Fruit fly (Drosophila melanogaster) whole organism, embryonic: ENCODE data around the gene Ance-2.

Experiments used
- Atf-2 ChIP-seq: fragments of 200-800 bp; sonication (Bioruptor generic); optimal IDR thresholded peaks from 2 replicates; lab custom pipeline; 2016; ENCODE audit warnings: missing biosample characterization, missing genetic modification characterization
- Bgb ChIP-seq: fragments of 200-800 bp; sonication (Bioruptor generic); IDR thresholded peaks from 2 replicates; pipeline ENCODE4 v1.3.6; 2022; ENCODE audit warnings: missing biosample characterization, missing genetic modification characterization; ENCODE audit not compliant: partially characterized antibody
- CG11504 ChIP-seq: fragments of 200-800 bp; sonication (Bioruptor generic); optimal IDR thresholded peaks from 3 replicates; lab custom pipeline; 2019; ENCODE audit warnings: missing biosample characterization, mild to moderate bottlenecking, missing genetic modification characterization, moderate library complexity
- CG12659 ChIP-seq: fragments of 200-800 bp; sonication (Bioruptor generic); optimal IDR thresholded peaks from 3 replicates; lab custom pipeline; 2017; ENCODE audit warnings: mild to moderate bottlenecking, missing biosample characterization, missing genetic modification reagents, missing genetic modification characterization
- CG12769 ChIP-seq: fragments of 200-800 bp; sonication (Bioruptor generic); optimal IDR thresholded peaks from 2 replicates; lab custom pipeline; 2019; ENCODE audit warnings: missing biosample characterization, mild to moderate bottlenecking, missing genetic modification characterization, moderate library complexity
- CG13894 ChIP-seq: fragments of 200-800 bp; sonication (Bioruptor generic); optimal IDR thresholded peaks from 3 replicates; lab custom pipeline; 2018; ENCODE audit warnings: missing biosample characterization, mild to moderate bottlenecking, missing genetic modification characterization, moderate library complexity
- CG14441 ChIP-seq: fragments of 200-800 bp; sonication (Bioruptor generic); IDR thresholded peaks from 2 replicates; pipeline ENCODE4 v1.3.6; 2022; ENCODE audit warnings: missing biosample characterization, missing genetic modification characterization
- CG14710 ChIP-seq: fragments of 200-800 bp; sonication (Bioruptor generic); optimal IDR thresholded peaks from 3 replicates; lab custom pipeline; 2019; ENCODE audit warnings: missing biosample characterization, mild to moderate bottlenecking, missing genetic modification characterization, moderate library complexity
- CG17612 ChIP-seq: fragments of 200-800 bp; sonication (Bioruptor generic); IDR thresholded peaks from 2 replicates; pipeline ENCODE4 v1.3.6; 2022; ENCODE audit warnings: missing biosample characterization, missing genetic modification characterization
- CG18476 ChIP-seq: fragments of 200-800 bp; sonication (Bioruptor generic); optimal IDR thresholded peaks from 2 replicates; lab custom pipeline; 2016; ENCODE audit warnings: missing biosample characterization, mild to moderate bottlenecking, missing genetic modification characterization
- CG2875 ChIP-seq: fragments of 200-800 bp; sonication (Bioruptor generic); optimal IDR thresholded peaks from 2 replicates; lab custom pipeline; 2017; ENCODE audit warnings: missing biosample characterization, mild to moderate bottlenecking, missing genetic modification characterization, missing genetic modification reagents
- CG31224 ChIP-seq: fragments of 200-800 bp; sonication (Bioruptor generic); IDR thresholded peaks from 2 replicates; pipeline ENCODE4 v1.3.6; 2022; ENCODE audit warnings: missing biosample characterization, missing genetic modification characterization
- CG4617 ChIP-seq: fragments of 200-800 bp; sonication (Bioruptor generic); optimal IDR thresholded peaks from 3 replicates; lab custom pipeline; 2016; ENCODE audit warnings: missing biosample characterization, missing genetic modification characterization, borderline replicate concordance
- CG6175 ChIP-seq: fragments of 200-800 bp; sonication (Bioruptor generic); IDR thresholded peaks from 3 replicates; pipeline ENCODE4 v1.3.6; 2022; ENCODE audit warnings: missing biosample characterization, missing genetic modification characterization
- CG8359 ChIP-seq: fragments of 200-800 bp; sonication (Bioruptor generic); optimal IDR thresholded peaks from 2 replicates; lab custom pipeline; 2017; ENCODE audit warnings: missing biosample characterization, mild to moderate bottlenecking, missing genetic modification characterization, borderline replicate concordance
- Dip3 ChIP-seq: fragments of 200-800 bp; sonication (Bioruptor generic); optimal IDR thresholded peaks from 3 replicates; lab custom pipeline; 2016; ENCODE audit warnings: missing biosample characterization, missing genetic modification characterization
- Doc2 ChIP-seq: fragments of 200-800 bp; sonication (Bioruptor generic); IDR thresholded peaks from 2 replicates; pipeline ENCODE4 v1.3.6; 2022; ENCODE audit warnings: missing biosample characterization, missing genetic modification characterization
- Drgx ChIP-seq: fragments of 200-800 bp; sonication (Bioruptor generic); IDR thresholded peaks from 2 replicates; pipeline ENCODE4 v1.3.6; 2022; ENCODE audit warnings: missing biosample characterization, missing genetic modification characterization
- Fer1 ChIP-seq: fragments of 200-800 bp; sonication (Bioruptor generic); optimal IDR thresholded peaks from 2 replicates; lab custom pipeline; 2017; ENCODE audit warnings: missing biosample characterization, mild to moderate bottlenecking, missing genetic modification characterization
- HLH3B ChIP-seq: fragments of 200-800 bp; sonication (Bioruptor generic); IDR thresholded peaks from 2 replicates; pipeline ENCODE4 v1.3.6; 2022; ENCODE audit warnings: missing biosample characterization, missing genetic modification characterization
- Lim3 ChIP-seq: fragments of 200-800 bp; sonication (Bioruptor generic); IDR thresholded peaks from 2 replicates; pipeline ENCODE4 v1.3.6; 2022; ENCODE audit warnings: missing biosample characterization, missing genetic modification characterization
- Ravus ChIP-seq: fragments of 200-800 bp; sonication (Bioruptor generic); IDR thresholded peaks from 2 replicates; pipeline ENCODE4 v1.3.6; 2022; ENCODE audit warnings: missing biosample characterization, missing genetic modification characterization
- Sox102F ChIP-seq: fragments of 200-800 bp; sonication (Bioruptor generic); optimal IDR thresholded peaks from 2 replicates; lab custom pipeline; 2018; ENCODE audit warnings: missing biosample characterization, mild to moderate bottlenecking, missing genetic modification characterization, moderate library complexity
- Trl ChIP-seq, 3 experiments: fragments of >200 bp in 2 of 3; fragments of 200-800 bp in 1 of 3; sonication (Bioruptor generic) in 1 of 3; optimal IDR thresholded peaks; 2 replicates in 1 of 3; 3 replicates in 2 of 3; lab custom pipeline; 2016 to 2017; ENCODE audit warnings: missing biosample characterization in 1 of 3, missing genetic modification characterization in 1 of 3
- Usf ChIP-seq: fragments of 200-800 bp; sonication (Bioruptor generic); optimal IDR thresholded peaks from 2 replicates; lab custom pipeline; 2017; ENCODE audit warnings: missing genotype, missing biosample characterization, missing genetic modification characterization
- abd-A ChIP-seq: fragments of 200-800 bp; sonication (Bioruptor generic); optimal IDR thresholded peaks from 3 replicates; lab custom pipeline; 2019; ENCODE audit warnings: missing biosample characterization, mild to moderate bottlenecking, missing genetic modification characterization, moderate library complexity
- cato ChIP-seq: fragments of 200-800 bp; sonication (Bioruptor generic); optimal IDR thresholded peaks from 2 replicates; lab custom pipeline; 2016; ENCODE audit warnings: missing biosample characterization, missing genetic modification characterization, borderline replicate concordance
- cg ChIP-seq: fragments of 200-800 bp; sonication (Bioruptor generic); optimal IDR thresholded peaks from 3 replicates; lab custom pipeline; 2019; ENCODE audit warnings: missing biosample characterization, mild to moderate bottlenecking, missing genetic modification characterization, moderate library complexity
- chinmo ChIP-seq: fragments of 200-800 bp; sonication (Bioruptor generic); IDR thresholded peaks from 4 replicates; pipeline ENCODE4 v1.3.6; 2022; ENCODE audit warnings: missing biosample characterization, missing genetic modification characterization; ENCODE audit not compliant: partially characterized antibody
- cwo ChIP-seq: fragments of 200-800 bp; sonication (Bioruptor generic); optimal IDR thresholded peaks from 3 replicates; lab custom pipeline; 2017; ENCODE audit warnings: missing biosample characterization, missing genetic modification characterization, mild to moderate bottlenecking, moderate library complexity, missing genetic modification reagents
- disco-r ChIP-seq: fragments of 200-800 bp; sonication (Bioruptor generic); optimal IDR thresholded peaks from 2 replicates; lab custom pipeline; 2016; ENCODE audit warnings: missing biosample characterization, missing genetic modification characterization
- dpn ChIP-seq, 2 experiments: fragments of 200-800 bp; sonication (Bioruptor generic); optimal IDR thresholded peaks; 3 replicates each; lab custom pipeline; 2016; ENCODE audit warnings: missing biosample characterization in 2 of 2, missing genetic modification characterization in 2 of 2
- eve ChIP-seq, 2 experiments: fragments of >200 bp; optimal IDR thresholded peaks; 2 replicates each; lab custom pipeline; 2017; ENCODE audit warnings: missing biosample characterization in 2 of 2, missing genetic modification characterization in 2 of 2
- gem ChIP-seq: fragments of 200-800 bp; sonication (Bioruptor generic); optimal IDR thresholded peaks from 2 replicates; lab custom pipeline; 2019; ENCODE audit warnings: missing biosample characterization, mild to moderate bottlenecking, missing genetic modification characterization, moderate library complexity
- jigr1 ChIP-seq: fragments of 200-800 bp; sonication (Bioruptor generic); IDR thresholded peaks from 3 replicates; pipeline ENCODE4 v1.3.6; 2022; ENCODE audit warnings: missing biosample characterization, missing genetic modification characterization
- psq ChIP-seq: fragments of 200-800 bp; sonication (Bioruptor generic); optimal IDR thresholded peaks from 2 replicates; lab custom pipeline; 2017; ENCODE audit warnings: missing biosample characterization, missing genetic modification characterization
- repo ChIP-seq: fragments of 200-800 bp; sonication (Bioruptor generic); optimal IDR thresholded peaks from 2 replicates; lab custom pipeline; 2016; ENCODE audit warnings: missing biosample characterization, missing genetic modification characterization
- sens ChIP-seq: fragments of 200-800 bp; sonication (Bioruptor generic); peaks from one replicate; lab custom pipeline; 2016; ENCODE audit warnings: missing biosample characterization, missing genetic modification characterization
- seq ChIP-seq: fragments of 200-800 bp; sonication (Bioruptor generic); IDR thresholded peaks from 2 replicates; pipeline ENCODE4 v1.3.6; 2022; ENCODE audit warnings: missing biosample characterization, missing genetic modification characterization
- slou ChIP-seq: fragments of 200-800 bp; sonication (Bioruptor generic); optimal IDR thresholded peaks from 3 replicates; lab custom pipeline; 2016; ENCODE audit warnings: missing biosample characterization, missing genetic modification characterization
- so ChIP-seq: fragments of 200-800 bp; sonication (Bioruptor generic); IDR thresholded peaks from 3 replicates; pipeline ENCODE4 v1.3.6; 2022; ENCODE audit warnings: missing biosample characterization, missing genetic modification characterization
- sqz ChIP-seq: fragments of 200-800 bp; sonication (Bioruptor generic); optimal IDR thresholded peaks from 3 replicates; lab custom pipeline; 2018; ENCODE audit warnings: missing biosample characterization, mild to moderate bottlenecking, missing genetic modification characterization
- vfl ChIP-seq: fragments of 200-800 bp; sonication (Bioruptor generic); optimal IDR thresholded peaks from 2 replicates; lab custom pipeline; 2016; ENCODE audit warnings: missing biosample characterization, missing genetic modification characterization
- wek ChIP-seq: fragments of 200-800 bp; sonication (Bioruptor generic); optimal IDR thresholded peaks from 3 replicates; lab custom pipeline; 2018; ENCODE audit warnings: missing biosample characterization, mild to moderate bottlenecking, missing genetic modification characterization, moderate library complexity
- zen ChIP-seq: fragments of 200-800 bp; sonication (Bioruptor generic); optimal IDR thresholded peaks from 3 replicates; lab custom pipeline; 2018; ENCODE audit warnings: missing biosample characterization, mild to moderate bottlenecking, missing genetic modification characterization, moderate library complexity

The Ance-2 gene

dm6 chr2L:13928461-13928860 lies 19.3 kb downstream of the Ance-2 start:
- TF ChIP-seq Atf-2 (GFP tag; lab: Kevin White, UChicago), result no peak
- TF ChIP-seq CG11504, result peak; percentile 3
- TF ChIP-seq CG18476 (GFP tag; lab: Kevin White, UChicago), result peak; percentile 62
- TF ChIP-seq CG14441 (GFP tag; lab: Robert Waterston, UW), result 0 out of 2 replicates have a peak, but pooled peaks have one; percentile 19
- TF ChIP-seq zen (tag; lab: Kevin White, UChicago), result peak; percentile 14
- no peak for TF ChIP-seq dpn (GFP tag; optimal IDR thresholded peaks at IDR 0.05; lab: Kevin White, UChicago)
- 0 out of 3 replicates have a peak, but pooled peaks have one; percentile 24 for TF ChIP-seq CG6175 (GFP tag; lab: Robert Waterston, UW)
- TF ChIP-seq slou, result no peak
- peak; percentile 39; the same call in 1 of the 2 replicates for TF ChIP-seq Drgx (GFP tag; lab: Robert Waterston, UW)

dm6 chr2L:13931318-13931717 lies 22.2 kb downstream of the Ance-2 start, which contains the start of gene CG42711:
Gene CG42711, minus strand, starts transcription at chr2L:13931362.
- peak; percentile 72 for TF ChIP-seq Drgx (GFP tag; lab: Robert Waterston, UW)
- no peak for TF ChIP-seq zen (tag; lab: Kevin White, UChicago)
- peak; percentile 25 for TF ChIP-seq Sox102F (GFP tag; lab: Kevin White, UChicago)
- TF ChIP-seq CG11504, result peak; percentile 6
- peak; percentile 23 for TF ChIP-seq gem
- TF ChIP-seq Fer1 (GFP tag; lab: Kevin White, UChicago), result no peak
- TF ChIP-seq HLH3B, result no peak

DNA sequence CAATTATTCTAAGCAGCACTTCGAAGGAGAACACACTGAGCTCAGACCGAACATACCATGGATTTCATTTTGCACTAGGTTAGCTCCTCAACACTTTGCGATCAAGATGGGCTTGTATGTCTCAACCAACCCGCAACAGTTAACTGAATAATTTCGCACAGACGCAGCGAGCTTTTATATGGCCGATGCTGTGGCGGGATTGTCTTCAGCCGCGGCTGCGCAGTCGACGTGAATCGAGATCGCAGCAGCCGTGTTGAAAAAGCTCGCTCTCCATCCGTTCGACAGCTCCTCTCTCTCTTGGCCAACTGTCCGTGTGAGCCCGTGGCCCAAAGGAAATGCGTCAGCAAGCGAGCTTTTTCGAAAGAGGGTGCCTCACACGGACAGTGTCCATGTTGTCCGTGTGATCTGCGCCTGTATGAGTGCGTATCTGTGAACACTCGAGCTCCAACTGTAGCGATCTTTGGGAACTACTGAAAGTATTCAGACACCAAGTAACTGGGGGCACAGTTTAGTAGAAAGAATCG lies 25.5 kb downstream of the Ance-2 start, which contains the start of gene Vajk2:
Vajk2 (minus strand) TSS at position 151 of the 524 bp plus-strand sequence.
- TF ChIP-seq sqz (GFP tag; lab: Kevin White, UChicago), result no peak
- 0 out of 2 replicates have a peak, but pooled peaks have one; percentile 13 for TF ChIP-seq CG31224 (GFP tag; lab: Robert Waterston, UW)
- TF ChIP-seq cato, result no peak
- no peak for TF ChIP-seq jigr1 (GFP tag; lab: Robert Waterston, UW)
- TF ChIP-seq cwo (GFP tag; lab: Kevin White, UChicago), result no peak
- no peak for TF ChIP-seq CG13894 (tag; lab: Kevin White, UChicago)
- no peak for TF ChIP-seq vfl (GFP tag; lab: Kevin White, UChicago)
- TF ChIP-seq Bgb (GFP tag; lab: Robert Waterston, UW), result no peak
- TF ChIP-seq chinmo, result 0 out of 4 replicates have a peak, but pooled peaks have one; percentile 61
- no peak for TF ChIP-seq so (GFP tag; lab: Robert Waterston, UW)
- no peak for TF ChIP-seq disco-r
- no peak for TF ChIP-seq Lim3 (GFP tag; lab: Robert Waterston, UW)
- 0 out of 2 replicates have a peak, but pooled peaks have one; percentile 14 for TF ChIP-seq seq
- no peak for TF ChIP-seq CG2875 (GFP tag; lab: Kevin White, UChicago)
- TF ChIP-seq Dip3 (GFP tag; lab: Kevin White, UChicago), result no peak
- no peak for TF ChIP-seq psq
- TF ChIP-seq CG12659 (GFP tag; lab: Kevin White, UChicago), result no peak
- TF ChIP-seq repo (GFP tag; lab: Kevin White, UChicago), result no peak
- no peak for TF ChIP-seq wek
- peak; percentile 58; the same call in 1 of the 3 replicates for TF ChIP-seq CG6175 (GFP tag; lab: Robert Waterston, UW)
- no peak for TF ChIP-seq CG8359 (GFP tag; lab: Kevin White, UChicago)
- no peak for TF ChIP-seq Doc2 (GFP tag; lab: Robert Waterston, UW)
- TF ChIP-seq Usf, result no peak
- no peak for TF ChIP-seq CG4617 (GFP tag; lab: Kevin White, UChicago)
- TF ChIP-seq eve (GFP tag; optimal IDR thresholded peaks at IDR 0.05; lab: Kevin White, UChicago), result no peak
- no peak for TF ChIP-seq slou
- TF ChIP-seq CG14710 (tag; lab: Kevin White, UChicago), result no peak
- 0 out of 2 replicates have a peak, but pooled peaks have one; percentile 34 for TF ChIP-seq CG17612 (GFP tag; lab: Robert Waterston, UW)
- TF ChIP-seq abd-A (tag; lab: Kevin White, UChicago), result no peak
- no peak for TF ChIP-seq sens (GFP tag; lab: Kevin White, UChicago)
- peak in 1 of 2 experiments; percentile 9 for TF ChIP-seq Trl (optimal IDR thresholded peaks at IDR 0.05; lab: Kevin White, UChicago)
- TF ChIP-seq Trl (GFP tag; optimal IDR thresholded peaks at IDR 0.05; lab: Kevin White, UChicago), result no peak
- TF ChIP-seq CG12769 (tag; lab: Kevin White, UChicago), result no peak
- no peak for TF ChIP-seq Ravus (GFP tag; lab: Robert Waterston, UW)
- TF ChIP-seq cg (GFP tag; lab: Kevin White, UChicago), result peak; percentile 31
